Worm (Caenorhabditis elegans) whole organism, L2 larva: ENCODE measurements around the gene fbxb-88.

ENCODE experiments used
- C34F6.9 ChIP-seq: fragments of 150-350 bp; optimal IDR thresholded peaks from 2 replicates; lab custom pipeline; 2014; ENCODE audit warnings: missing biosample characterization, missing genetic modification characterization
- F13H6.1 ChIP-seq: sonication (generic microtip); optimal IDR thresholded peaks from 2 replicates; lab custom pipeline; 2016; ENCODE audit warnings: missing genetic modification characterization, missing compliant biosample characterization
- R02D3.7 ChIP-seq: fragments of 150-350 bp; optimal IDR thresholded peaks from 2 replicates; lab custom pipeline; 2014; ENCODE audit warnings: missing biosample characterization, missing genetic modification characterization
- Y55F3AM.14 ChIP-seq: fragments of 200-800 bp; sonication (Bioruptor generic); optimal IDR thresholded peaks from 2 replicates; lab custom pipeline; 2018; ENCODE audit warnings: mild to moderate bottlenecking, missing genetic modification characterization, missing compliant biosample characterization
- ZK546.5 ChIP-seq: sonication (generic microtip); optimal IDR thresholded peaks from 2 replicates; lab custom pipeline; 2017; ENCODE audit warnings: missing biosample characterization, missing genetic modification characterization
- aly-2 ChIP-seq: fragments of 150-350 bp; optimal IDR thresholded peaks from 2 replicates; lab custom pipeline; 2014; ENCODE audit warnings: missing biosample characterization, missing genetic modification characterization
- blmp-1 ChIP-seq: sonication (generic microtip); optimal IDR thresholded peaks from 2 replicates; lab custom pipeline; 2017; ENCODE audit warnings: missing genetic modification characterization, mild to moderate bottlenecking, missing compliant biosample characterization, antibody characterized with exemption, moderate library complexity; ENCODE audit not compliant: insufficient read depth
- ceh-16 ChIP-seq: fragments of 150-350 bp; optimal IDR thresholded peaks from 2 replicates; lab custom pipeline; 2014; ENCODE audit warnings: missing biosample characterization, missing genetic modification characterization
- ceh-82 ChIP-seq: fragments of 150-350 bp; optimal IDR thresholded peaks from 2 replicates; lab custom pipeline; 2014; ENCODE audit warnings: missing biosample characterization, missing genetic modification characterization
- dmd-4 ChIP-seq: sonication (generic microtip); optimal IDR thresholded peaks from 2 replicates; lab custom pipeline; 2017; ENCODE audit warnings: missing biosample characterization, missing genetic modification characterization
- elt-1 ChIP-seq: fragments of 150-350 bp; optimal IDR thresholded peaks from 2 replicates; lab custom pipeline; 2014; ENCODE audit warnings: missing biosample characterization, missing genetic modification characterization
- elt-3 ChIP-seq: sonication (generic microtip); optimal IDR thresholded peaks from 2 replicates; lab custom pipeline; 2017; ENCODE audit warnings: missing biosample characterization, missing genetic modification characterization
- lin-11 ChIP-seq: fragments of 150-350 bp; sonication (generic microtip); optimal IDR thresholded peaks from 2 replicates; lab custom pipeline; 2014; ENCODE audit warnings: missing biosample characterization, missing genetic modification characterization, inconsistent platforms, mixed read lengths
- lin-39 ChIP-seq: fragments of 150-350 bp; optimal IDR thresholded peaks from 2 replicates; lab custom pipeline; 2014; ENCODE audit warnings: missing biosample characterization, missing genetic modification reagents, missing genetic modification characterization
- mab-5 ChIP-seq: fragments of 150-350 bp; optimal IDR thresholded peaks from 2 replicates; lab custom pipeline; 2014; ENCODE audit warnings: missing biosample characterization, missing genetic modification characterization
- mbf-1 ChIP-seq: sonication (generic microtip); optimal IDR thresholded peaks from 2 replicates; lab custom pipeline; 2017; ENCODE audit warnings: missing biosample characterization, missing genetic modification characterization
- mdl-1 ChIP-seq, 2 experiments: fragments of 150-350 bp in 1 of 2; sonication (generic microtip) in 1 of 2; optimal IDR thresholded peaks; 2 replicates each; lab custom pipeline; 2017; ENCODE audit warnings: missing biosample characterization in 2 of 2, missing genetic modification characterization in 2 of 2
- nhr-10 ChIP-seq: sonication (generic microtip); optimal IDR thresholded peaks from 2 replicates; lab custom pipeline; 2017; ENCODE audit warnings: missing biosample characterization, missing genetic modification characterization
- nhr-11 ChIP-seq: fragments of 150-350 bp; optimal IDR thresholded peaks from 2 replicates; lab custom pipeline; 2014; ENCODE audit warnings: missing biosample characterization, missing genetic modification characterization
- nhr-12 ChIP-seq: fragments of 150-350 bp; optimal IDR thresholded peaks from 2 replicates; lab custom pipeline; 2014; ENCODE audit warnings: missing biosample characterization, missing genetic modification characterization
- nhr-129 ChIP-seq: fragments of 150-350 bp; optimal IDR thresholded peaks from 2 replicates; lab custom pipeline; 2014; ENCODE audit warnings: missing biosample characterization, missing genetic modification characterization
- nhr-21 ChIP-seq: fragments of 150-350 bp; optimal IDR thresholded peaks from 2 replicates; lab custom pipeline; 2014; ENCODE audit warnings: missing biosample characterization, missing genetic modification characterization
- nhr-237 ChIP-seq: fragments of 150-350 bp; optimal IDR thresholded peaks from 2 replicates; lab custom pipeline; 2014; ENCODE audit warnings: missing biosample characterization, missing genetic modification characterization
- nhr-6 ChIP-seq: fragments of 150-350 bp; optimal IDR thresholded peaks from 2 replicates; lab custom pipeline; 2014; ENCODE audit warnings: missing biosample characterization, missing genetic modification characterization
- nhr-77 ChIP-seq: fragments of 150-350 bp; optimal IDR thresholded peaks from 2 replicates; lab custom pipeline; 2014; ENCODE audit warnings: missing biosample characterization, missing genetic modification characterization
- peb-1 ChIP-seq: fragments of 150-350 bp; optimal IDR thresholded peaks from 2 replicates; lab custom pipeline; 2014; ENCODE audit warnings: missing biosample characterization, missing genetic modification characterization
- sma-9 ChIP-seq, 2 experiments: fragments of 150-350 bp in 1 of 2; sonication (generic microtip) in 1 of 2; optimal IDR thresholded peaks; 2 replicates each; lab custom pipeline; 2014 to 2016; ENCODE audit warnings: missing genetic modification characterization in 2 of 2, mild to moderate bottlenecking in 1 of 2, missing biosample characterization in 1 of 2, missing compliant biosample characterization in 1 of 2, missing genetic modification reagents in 1 of 2, moderate library complexity in 1 of 2
- snpc-4 ChIP-seq: fragments of 150-350 bp; optimal IDR thresholded peaks from 2 replicates; lab custom pipeline; 2014; ENCODE audit warnings: missing biosample characterization, missing genetic modification characterization
- unc-55 ChIP-seq: fragments of 150-350 bp; sonication (generic microtip); optimal IDR thresholded peaks from 3 replicates; lab custom pipeline; 2014; ENCODE audit warnings: missing biosample characterization, missing genetic modification reagents, missing genetic modification characterization
- unc-62 ChIP-seq: fragments of 150-350 bp; optimal IDR thresholded peaks from 2 replicates; lab custom pipeline; 2014; ENCODE audit warnings: missing biosample characterization, missing genetic modification reagents, missing genetic modification characterization
- zag-1 ChIP-seq: fragments of 150-350 bp; optimal IDR thresholded peaks from 2 replicates; lab custom pipeline; 2014; ENCODE audit warnings: missing biosample characterization, missing genetic modification characterization
- ztf-1 ChIP-seq: fragments of 200-800 bp; sonication (Bioruptor generic); conservative IDR thresholded peaks from 2 replicates; pipeline ENCODE4 v1.3.6; 2022; ENCODE audit warnings: missing genetic modification characterization, missing compliant biosample characterization
- ztf-11 ChIP-seq: sonication (generic microtip); optimal IDR thresholded peaks from 2 replicates; lab custom pipeline; 2017; ENCODE audit warnings: missing biosample characterization, missing genetic modification characterization
- ztf-4 ChIP-seq: fragments of 150-350 bp; optimal IDR thresholded peaks from 2 replicates; lab custom pipeline; 2014; ENCODE audit warnings: missing biosample characterization, missing genetic modification characterization

Gene fbxb-88

DNA sequence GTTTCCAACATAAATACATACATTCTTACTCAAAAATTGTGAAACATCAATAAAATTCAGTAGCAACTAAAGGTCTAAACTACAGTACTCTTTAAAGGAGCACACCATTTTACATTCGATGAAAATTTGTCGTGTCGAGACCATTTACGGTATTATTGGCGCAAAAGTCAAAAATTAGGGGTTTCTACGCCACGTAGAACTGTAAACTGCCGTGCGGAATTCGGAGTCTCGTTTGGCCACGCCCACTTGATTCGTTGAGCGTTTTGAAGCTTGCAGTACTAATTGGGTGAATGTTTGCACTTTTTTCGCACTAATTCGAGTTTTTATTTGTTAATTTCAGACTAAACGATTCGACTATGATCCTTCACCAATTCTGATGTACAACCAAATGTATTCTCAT, 37.0 kb downstream of the fbxb-88 start:
- TF ChIP-seq dmd-4 (tag; lab: Kevin White, UChicago): no peak
- no peak for TF ChIP-seq ztf-11
- TF ChIP-seq ztf-1 (GFP tag; lab: Robert Waterston, UW): no peak
- no peak for TF ChIP-seq mdl-1 (tag; optimal IDR thresholded peaks at IDR 0.05; lab: Kevin White, UChicago)
- TF ChIP-seq C34F6.9 (tag; lab: Kevin White, UChicago): no peak
- no peak for TF ChIP-seq F13H6.1
- TF ChIP-seq nhr-10: no peak
- TF ChIP-seq zag-1 (tag; lab: Kevin White, UChicago): no peak
- no peak for TF ChIP-seq ZK546.5
- TF ChIP-seq ceh-82 (tag; lab: Kevin White, UChicago): no peak
- TF ChIP-seq, all 48 proteins: peak for 0

DNA sequence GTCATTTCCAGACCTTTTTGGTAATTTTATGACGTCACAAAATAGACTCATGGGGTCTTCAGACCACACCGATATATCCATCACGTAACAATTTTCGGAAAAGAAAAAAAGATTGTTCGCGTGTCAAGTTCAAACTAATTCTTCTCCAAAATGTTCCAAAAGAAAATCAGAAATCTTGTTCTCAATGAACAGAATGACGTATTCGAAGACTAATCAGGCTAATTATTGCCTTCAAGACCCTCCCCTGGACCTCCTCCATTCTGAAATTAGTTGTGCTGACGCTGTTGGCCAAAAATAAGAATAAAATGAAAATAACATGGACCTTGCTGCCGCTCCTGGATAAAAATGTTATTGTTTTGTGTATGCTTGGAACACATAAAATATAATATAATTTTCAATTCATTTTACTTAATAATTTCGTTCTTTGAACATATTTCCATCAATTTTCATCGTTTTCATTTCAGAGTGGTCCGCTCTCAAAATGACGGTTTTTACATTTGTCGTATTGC, 37.8 kb downstream of the fbxb-88 start, which contains the start of gene F26G1.15:
F26G1.15 (plus strand) TSS at position 459 of the 509 bp plus-strand sequence.
- TF ChIP-seq nhr-129 (tag; lab: Kevin White, UChicago) (no peak), mbf-1 (no peak), lin-39 (tag; lab: Kevin White, UChicago) (no peak), ceh-82 (tag; lab: Kevin White, UChicago) (no peak), nhr-21 (no peak), R02D3.7 (tag; lab: Kevin White, UChicago) (no peak), ZK546.5 (no peak), ztf-4 (tag; lab: Kevin White, UChicago) (no peak), elt-3 (tag; lab: Kevin White, UChicago) (no peak), nhr-77 (tag; lab: Kevin White, UChicago) (no peak), ztf-11 (no peak), elt-1 (tag; lab: Kevin White, UChicago) (no peak), ceh-16 (tag; lab: Kevin White, UChicago) (no peak), nhr-12 (no peak), peb-1 (tag; lab: Kevin White, UChicago) (no peak), lin-11 (tag; lab: Kevin White, UChicago) (no peak)

DNA sequence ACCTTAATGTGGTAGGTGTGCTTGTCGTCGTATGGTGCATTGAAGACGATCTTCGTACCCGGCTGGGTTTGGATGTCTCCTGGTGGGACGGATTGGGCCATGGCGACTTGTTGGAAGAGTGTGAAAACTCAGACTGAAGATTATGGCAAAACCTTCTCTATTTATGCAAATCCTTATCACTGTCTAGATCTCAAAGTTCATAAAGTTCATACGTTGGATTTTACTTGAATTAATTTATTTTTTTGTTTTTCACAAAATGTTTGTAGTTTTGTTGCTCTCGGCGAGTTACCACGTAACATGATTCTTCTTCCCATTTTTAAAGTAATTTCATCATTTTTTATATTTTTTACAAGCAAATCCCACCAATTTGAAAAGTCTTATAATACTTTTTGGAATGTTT, 41.5 kb downstream of the fbxb-88 start, which contains the start of gene msp-3:
msp-3 (minus strand) TSS at position 101 of the 400 bp plus-strand sequence.
- TF ChIP-seq blmp-1 (no peak), ceh-16 (tag; lab: Kevin White, UChicago) (no peak), dmd-4 (tag; lab: Kevin White, UChicago) (no peak), mab-5 (tag; lab: Kevin White, UChicago) (no peak), ztf-4 (tag; lab: Kevin White, UChicago) (no peak), nhr-21 (no peak), nhr-10 (no peak), mdl-1 (tag; optimal IDR thresholded peaks at IDR 0.05; lab: Kevin White, UChicago) (no peak), ztf-11 (no peak), ZK546.5 (no peak), zag-1 (tag; lab: Kevin White, UChicago) (no peak), unc-55 (GFP tag; lab: Kevin White, UChicago) (no peak), Y55F3AM.14 (no peak), unc-62 (GFP tag; lab: Kevin White, UChicago) (no peak)
- TF ChIP-seq, all 48 proteins: peak for 0

- TF ChIP-seq nhr-6 (no peak), ztf-4 (tag; lab: Kevin White, UChicago) (no peak), unc-62 (GFP tag; lab: Kevin White, UChicago) (no peak), nhr-237 (tag; lab: Kevin White, UChicago) (no peak), Y55F3AM.14 (no peak), peb-1 (tag; lab: Kevin White, UChicago) (no peak), mdl-1 (tag; optimal IDR thresholded peaks at IDR 0.05; lab: Kevin White, UChicago) (no peak), zag-1 (tag; lab: Kevin White, UChicago) (no peak), nhr-77 (tag; lab: Kevin White, UChicago) (no peak), ZK546.5 (no peak), nhr-11 (tag; lab: Kevin White, UChicago) (no peak), ztf-11 (no peak), aly-2 (no peak), nhr-129 (tag; lab: Kevin White, UChicago) (no peak), sma-9 (GFP tag; optimal IDR thresholded peaks at IDR 0.05; lab: Kevin White, UChicago) (no peak), sma-9 (tag; optimal IDR thresholded peaks at IDR 0.05; lab: Kevin White, UChicago) (no peak), snpc-4 (tag; lab: Kevin White, UChicago) (no peak)
These were observed 43.2 kb downstream of the fbxb-88 start, which contains the start of gene nep-12 for ce11 chrII:4784436-4784835. nep-12 (minus strand) TSS chrII:4784536.
